Worm (Caenorhabditis elegans) whole organism, young adult: ENCODE measurements around the gene T19D7.5.

Experiments
- B0035.1 ChIP-seq: sonication (generic microtip); optimal IDR thresholded peaks from 2 replicates; lab custom pipeline; 2016; ENCODE audit warnings: missing genetic modification characterization, mild to moderate bottlenecking, missing compliant biosample characterization, missing genotype, missing genetic modification reagents
- him-1 ChIP-seq: sonication (generic microtip); optimal IDR thresholded peaks from 2 replicates; lab custom pipeline; 2016; ENCODE audit warnings: missing genotype, missing genetic modification reagents, missing genetic modification characterization, missing compliant biosample characterization
- hmg-1.2 ChIP-seq: fragments of 200-800 bp; sonication (Bioruptor generic); IDR thresholded peaks from 2 replicates; pipeline ENCODE4 v1.3.6; 2022; ENCODE audit warnings: missing genetic modification reagents, missing genetic modification characterization, missing compliant biosample characterization
- lag-1 ChIP-seq: fragments of 200-800 bp; sonication (Bioruptor generic); IDR thresholded peaks from 2 replicates; pipeline ENCODE4 v1.3.6; 2022; ENCODE audit warnings: missing genetic modification reagents, missing genetic modification characterization, missing compliant biosample characterization
- mes-4 ChIP-seq: sonication (generic microtip); optimal IDR thresholded peaks from 2 replicates; lab custom pipeline; 2016; ENCODE audit warnings: missing genotype, missing genetic modification characterization, missing compliant biosample characterization
- pbrm-1 ChIP-seq: fragments of 200-800 bp; sonication (Bioruptor generic); IDR thresholded peaks from 2 replicates; pipeline ENCODE4 v1.3.6; 2022; ENCODE audit warnings: missing genetic modification reagents, missing genetic modification characterization, missing compliant biosample characterization
- xnd-1 ChIP-seq: sonication (generic microtip); optimal IDR thresholded peaks from 2 replicates; lab custom pipeline; 2016; ENCODE audit warnings: missing genotype, missing genetic modification reagents, missing genetic modification characterization, missing compliant biosample characterization
- ztf-25 ChIP-seq: fragments of 200-800 bp; sonication (Bioruptor generic); IDR thresholded peaks from 2 replicates; pipeline ENCODE4 v1.3.6; 2022; ENCODE audit warnings: missing genetic modification reagents, missing genetic modification characterization, missing compliant biosample characterization

DNA sequence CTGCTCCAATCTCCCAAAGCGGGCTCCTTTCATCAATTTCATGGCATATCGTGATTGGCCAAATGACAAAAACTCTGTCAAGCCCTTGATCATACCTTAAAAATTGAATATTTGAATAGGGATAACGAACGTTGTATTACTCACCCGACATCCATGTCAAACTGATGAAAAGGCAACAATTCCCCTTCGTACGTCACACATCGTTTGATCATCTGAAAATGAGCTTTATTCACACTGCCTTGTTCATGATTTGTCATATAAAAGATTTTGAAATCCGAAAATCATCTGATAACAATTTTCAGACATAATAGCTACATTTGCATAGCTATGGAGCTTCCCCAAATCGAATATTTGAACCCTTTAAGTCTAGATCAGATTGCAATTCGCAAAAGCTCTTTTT lies 40.5 kb upstream of the T19D7.5 start, which contains the start of gene M02A10.1:
- no peak for TF ChIP-seq lag-1 (GFP tag; lab: Robert Waterston, UW)
- no peak for TF ChIP-seq pbrm-1 (GFP tag; lab: Robert Waterston, UW)
- no peak for TF ChIP-seq xnd-1 (tag; lab: Kevin White, UChicago)
- no peak for TF ChIP-seq hmg-1.2 (GFP tag; lab: Robert Waterston, UW)
- no peak for TF ChIP-seq B0035.1 (tag; lab: Kevin White, UChicago)
- TF ChIP-seq ztf-25 (GFP tag; lab: Robert Waterston, UW): no peak
- TF ChIP-seq mes-4 (tag; lab: Kevin White, UChicago): no peak
- TF ChIP-seq him-1: no peak
